Worm (Caenorhabditis elegans) whole organism, early embryonic: ENCODE results near the gene ZK1010.5.

Experiments
- B0310.2 ChIP-seq: sonication (generic microtip); optimal IDR thresholded peaks from 2 replicates; lab custom pipeline; 2016; ENCODE audit warnings: mild to moderate bottlenecking, missing genetic modification characterization, missing compliant biosample characterization
- F13C5.2 ChIP-seq: sonication (generic microtip); optimal IDR thresholded peaks from 2 replicates; lab custom pipeline; 2017; ENCODE audit warnings: mild to moderate bottlenecking, missing genetic modification characterization, inconsistent platforms, missing compliant biosample characterization
- ama-1 ChIP-seq: fragments of 150-350 bp; optimal IDR thresholded peaks from 2 replicates; lab custom pipeline; 2014
- ceh-13 ChIP-seq: fragments of 200-800 bp; sonication (Bioruptor generic); optimal IDR thresholded peaks from 2 replicates; lab custom pipeline; 2018; ENCODE audit warnings: mild to moderate bottlenecking, missing genetic modification characterization, missing compliant biosample characterization
- ets-7 ChIP-seq: sonication (generic microtip); optimal IDR thresholded peaks from 2 replicates; lab custom pipeline; 2016; ENCODE audit warnings: missing genotype, missing genetic modification characterization, missing compliant biosample characterization
- flt-1 ChIP-seq: fragments of 200-800 bp; sonication (Bioruptor generic); IDR thresholded peaks from 2 replicates; pipeline ENCODE4 v1.3.6; 2022; ENCODE audit warnings: missing genetic modification characterization, missing compliant biosample characterization
- hmg-4 ChIP-seq: fragments of 200-800 bp; sonication (Bioruptor generic); optimal IDR thresholded peaks from 2 replicates; lab custom pipeline; 2018; ENCODE audit warnings: mild to moderate bottlenecking, missing genetic modification characterization, missing compliant biosample characterization
- hnd-1 ChIP-seq: sonication (generic microtip); optimal IDR thresholded peaks from 2 replicates; lab custom pipeline; 2016; ENCODE audit warnings: missing genetic modification characterization, missing compliant biosample characterization
- sea-1 ChIP-seq: fragments of 200-800 bp; sonication (Bioruptor generic); conservative IDR thresholded peaks from 2 replicates; pipeline ENCODE4 v1.3.6; 2022; ENCODE audit warnings: missing genetic modification characterization, missing compliant biosample characterization
- tbx-37 ChIP-seq: fragments of 200-800 bp; sonication (Bioruptor generic); conservative IDR thresholded peaks from 2 replicates; pipeline ENCODE4 v1.3.6; 2022; ENCODE audit warnings: missing genetic modification reagents, missing genetic modification characterization, missing compliant biosample characterization
- tra-4 ChIP-seq: sonication (generic microtip); optimal IDR thresholded peaks from 2 replicates; lab custom pipeline; 2017; ENCODE audit warnings: missing genetic modification characterization, missing compliant biosample characterization

DNA sequence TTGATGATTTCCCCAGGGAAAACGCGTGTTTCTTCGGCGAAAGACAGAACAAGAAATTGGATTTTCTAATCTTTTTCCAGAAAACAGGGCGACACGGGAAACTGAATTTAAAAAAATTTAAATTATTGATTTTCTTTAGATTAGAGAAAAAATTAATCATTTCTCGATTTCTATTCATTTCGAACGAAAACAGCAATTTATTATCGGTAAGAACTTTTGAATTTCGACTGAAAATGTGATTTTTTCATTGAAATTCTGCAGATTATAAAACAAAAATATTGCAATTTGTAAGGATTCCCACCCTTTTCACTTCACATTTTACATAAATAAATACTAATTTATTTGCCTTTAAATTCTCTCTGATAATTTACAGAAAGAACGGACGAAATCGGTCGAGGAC lies 14.9 kb downstream of the ZK1010.5 start, which contains the start of gene bckd-1A:
- TF ChIP-seq hmg-4 (GFP tag; lab: Kevin White, UChicago): no peak
- no peak for TF ChIP-seq ama-1 (lab: Kevin White, UChicago)
- no peak for TF ChIP-seq flt-1 (GFP tag; lab: Robert Waterston, UW)
- TF ChIP-seq sea-1: no peak
- TF ChIP-seq F13C5.2 (tag; lab: Kevin White, UChicago): no peak
- no peak for TF ChIP-seq tbx-37 (GFP tag; lab: Robert Waterston, UW)
- no peak for TF ChIP-seq tra-4
- no peak for TF ChIP-seq ets-7 (tag; lab: Kevin White, UChicago)
- no peak for TF ChIP-seq hnd-1
- no peak for TF ChIP-seq ceh-13 (GFP tag; lab: Kevin White, UChicago)
- no peak for TF ChIP-seq B0310.2 (tag; lab: Kevin White, UChicago)
